Fruit fly (Drosophila melanogaster): ENCODE results near the gene CG9616.

- no peak for TF ChIP-seq CTCF (optimal IDR thresholded peaks at IDR 0.05)
- TF ChIP-seq CG8478 (optimal IDR thresholded peaks at IDR 0.05) = no peak
Measured at dm6 chr3R:14285059-14285953, 40.0 kb upstream of the CG9616 start.
